Worm (Caenorhabditis elegans): Measurements from ENCODE around the gene Y65A5A.2.

The Y65A5A.2 gene

DNA sequence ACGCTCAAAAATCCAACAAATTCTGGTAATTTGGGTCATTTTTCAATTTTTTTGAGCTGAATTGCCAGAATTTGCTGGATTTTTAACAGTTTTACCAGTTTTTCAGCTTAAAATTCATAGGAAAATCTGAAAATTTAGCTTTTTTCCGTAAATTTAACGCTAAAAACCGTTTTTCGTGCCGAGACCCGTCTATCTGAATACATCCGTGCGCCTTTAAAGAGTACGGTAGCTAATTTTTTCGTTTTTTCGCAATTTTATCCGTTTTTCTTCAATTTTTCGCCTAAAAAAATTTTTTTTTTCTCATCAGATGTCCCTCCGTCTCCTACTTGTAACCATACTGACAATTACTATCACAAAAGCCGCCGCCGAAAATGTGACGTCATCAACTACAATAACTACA is at the start of gene Y65A5A.2:
Gene Y65A5A.2, plus strand, starts transcription at position 308 of the 400 bp plus-strand sequence.
- TF ChIP-seq lim-6 (tag; optimal IDR thresholded peaks at IDR 0.05): no peak
- no peak for TF ChIP-seq ceh-22 (tag; optimal IDR thresholded peaks at IDR 0.05)
- TF ChIP-seq nhr-232 (tag; optimal IDR thresholded peaks at IDR 0.05): no peak
- TF ChIP-seq gmeb-2 (tag; optimal IDR thresholded peaks at IDR 0.05): no peak
- TF ChIP-seq tbx-2 (tag; optimal IDR thresholded peaks at IDR 0.05): no peak
- TF ChIP-seq pha-2 (tag; optimal IDR thresholded peaks at IDR 0.05): no peak
- no peak for TF ChIP-seq unc-42 (tag; optimal IDR thresholded peaks at IDR 0.05)
- TF ChIP-seq nfya-1 (tag; optimal IDR thresholded peaks at IDR 0.05): no peak
- TF ChIP-seq F13H6.1 (tag; optimal IDR thresholded peaks at IDR 0.05): no peak
- TF ChIP-seq hlh-30 (tag; optimal IDR thresholded peaks at IDR 0.05; ENCODE audit: insufficient read depth): no peak
- no peak for TF ChIP-seq ama-1 (optimal IDR thresholded peaks at IDR 0.05)
- TF ChIP-seq K09A11.1 (tag; optimal IDR thresholded peaks at IDR 0.05; ENCODE audit: insufficient read depth): no peak
- TF ChIP-seq ets-4 (tag; optimal IDR thresholded peaks at IDR 0.05): no peak
- no peak for TF ChIP-seq ceh-30 (tag; optimal IDR thresholded peaks at IDR 0.05)
- TF ChIP-seq ceh-45 (GFP tag; IDR thresholded peaks at IDR 0.05): no peak
- no peak for TF ChIP-seq dmd-4 (tag; optimal IDR thresholded peaks at IDR 0.05; ENCODE audit: borderline replicate concordance)
- no peak for TF ChIP-seq pat-9 (tag; optimal IDR thresholded peaks at IDR 0.05)

DNA sequence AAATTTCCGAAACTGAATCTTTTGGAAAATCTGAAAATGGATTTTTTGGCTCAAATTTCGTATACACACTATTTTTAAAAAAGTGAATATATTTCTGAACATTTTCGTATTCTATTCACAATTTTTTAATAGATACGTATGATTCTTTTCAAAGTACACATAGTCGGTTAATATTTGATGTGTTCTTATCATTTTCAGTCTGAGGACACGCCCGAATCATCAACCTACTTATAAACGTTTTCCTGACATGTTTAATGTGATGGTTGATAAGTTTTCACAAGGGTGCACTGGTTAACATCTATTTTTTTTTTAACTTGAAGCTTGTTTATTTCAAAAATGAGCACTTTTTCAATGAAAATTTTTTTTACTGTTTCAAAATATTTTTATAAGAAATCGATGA is 47.2 kb upstream of the Y65A5A.2 start:
- no peak for TF ChIP-seq rnt-1 (tag; optimal IDR thresholded peaks at IDR 0.05)
- TF ChIP-seq sox-4 (tag; optimal IDR thresholded peaks at IDR 0.05): no peak
- no peak for TF ChIP-seq ceh-48 (tag; optimal IDR thresholded peaks at IDR 0.05)
- no peak for TF ChIP-seq pag-3 (tag; optimal IDR thresholded peaks at IDR 0.05; ENCODE audit: borderline replicate concordance)
- TF ChIP-seq ahr-1 (tag; optimal IDR thresholded peaks at IDR 0.05): no peak
- no peak for TF ChIP-seq ceh-34 (tag; optimal IDR thresholded peaks at IDR 0.05)
- TF ChIP-seq unc-86 (tag; optimal IDR thresholded peaks at IDR 0.05): no peak
- no peak for TF ChIP-seq nhr-11 (tag; optimal IDR thresholded peaks at IDR 0.05)
- no peak for TF ChIP-seq nhr-232 (tag; optimal IDR thresholded peaks at IDR 0.05)
- no peak for TF ChIP-seq ceh-2 (tag; optimal IDR thresholded peaks at IDR 0.05)
- no peak for TF ChIP-seq ceh-19 (GFP tag; optimal IDR thresholded peaks at IDR 0.05)
- TF ChIP-seq hlh-15 (tag; optimal IDR thresholded peaks at IDR 0.05): no peak
- no peak for TF ChIP-seq ceh-22 (tag; optimal IDR thresholded peaks at IDR 0.05)
- no peak for TF ChIP-seq ceh-45 (GFP tag; IDR thresholded peaks at IDR 0.05)

DNA sequence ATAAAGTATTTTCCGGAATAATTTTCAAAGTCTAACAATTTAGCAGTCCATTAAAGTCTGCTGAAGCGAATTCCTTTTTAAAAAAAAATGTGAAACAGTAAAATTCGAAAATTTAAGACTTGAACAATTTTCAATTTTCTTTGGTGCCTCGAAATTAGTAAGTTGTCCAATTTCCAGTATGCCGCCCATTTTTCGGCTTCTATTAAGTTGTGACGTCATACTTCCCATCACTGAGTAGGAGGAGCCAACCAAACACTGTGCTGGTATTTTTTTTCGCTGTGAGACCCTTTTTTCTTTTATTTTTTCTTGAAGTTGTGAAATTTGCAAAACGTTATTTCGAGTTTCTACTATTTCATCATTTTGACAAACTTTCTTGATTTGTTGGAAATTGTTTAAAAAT is 41.2 kb upstream of the Y65A5A.2 start:
- TF ChIP-seq sox-2 (GFP tag; IDR thresholded peaks at IDR 0.05) (no peak), pha-2 (tag; optimal IDR thresholded peaks at IDR 0.05) (no peak), odd-2 (tag; optimal IDR thresholded peaks at IDR 0.05) (no peak), K09A11.1 (tag; optimal IDR thresholded peaks at IDR 0.05; ENCODE audit: insufficient read depth) (no peak), unc-42 (tag; optimal IDR thresholded peaks at IDR 0.05) (no peak), tbx-7 (tag; optimal IDR thresholded peaks at IDR 0.05) (no peak)

DNA sequence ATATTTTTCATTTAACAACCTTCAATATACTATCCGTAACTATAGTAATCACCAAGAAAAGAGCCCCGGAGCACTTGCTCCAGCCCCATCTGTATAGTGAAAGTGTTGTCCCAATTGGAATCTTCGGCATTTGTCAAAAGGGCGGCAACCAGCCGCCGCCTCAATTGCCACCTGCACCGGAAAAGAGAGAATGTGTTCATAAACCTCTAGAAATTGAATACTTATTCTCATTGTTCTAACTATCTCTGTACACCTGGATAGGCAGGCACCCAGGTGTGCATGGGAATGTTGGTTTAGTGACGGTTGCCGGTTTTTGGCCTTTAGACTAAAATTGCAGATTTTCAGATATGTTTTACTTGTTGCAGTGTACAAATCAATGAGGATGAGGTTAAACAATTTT is 33.9 kb upstream of the Y65A5A.2 start:
- TF ChIP-seq C38D4.7 (GFP tag; optimal IDR thresholded peaks at IDR 0.05) (no peak), ceh-45 (GFP tag; IDR thresholded peaks at IDR 0.05) (no peak), Y22D7AL.16 (tag; optimal IDR thresholded peaks at IDR 0.05) (no peak), odd-2 (tag; optimal IDR thresholded peaks at IDR 0.05) (no peak)

DNA sequence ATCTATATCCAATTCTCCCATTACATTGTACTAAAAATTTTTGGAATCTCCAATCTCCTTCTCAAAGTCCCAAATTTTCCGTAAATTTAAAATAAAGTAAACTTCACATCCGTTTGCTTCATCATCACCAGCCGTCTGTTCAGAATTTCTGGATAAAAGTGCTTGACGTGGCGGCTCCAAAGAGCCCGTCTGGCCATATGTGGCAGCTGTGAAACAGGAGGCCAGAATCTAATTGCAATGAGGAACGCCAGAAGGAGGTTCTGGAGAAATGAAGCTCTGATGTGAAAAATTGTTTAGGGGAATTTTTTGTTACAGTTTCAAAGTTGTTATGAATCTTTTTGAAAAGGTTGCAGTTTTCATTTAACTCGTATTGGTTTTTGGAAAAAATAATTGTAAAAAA is 31.5 kb upstream of the Y65A5A.2 start:
- no peak for TF ChIP-seq pros-1 (tag; optimal IDR thresholded peaks at IDR 0.05)
- no peak for TF ChIP-seq fax-1 (tag; optimal IDR thresholded peaks at IDR 0.05)
- no peak for TF ChIP-seq ceh-9 (tag; optimal IDR thresholded peaks at IDR 0.05)
- TF ChIP-seq mec-3 (tag; optimal IDR thresholded peaks at IDR 0.05; ENCODE audit: borderline replicate concordance): no peak
- TF ChIP-seq pha-4 (tag; optimal IDR thresholded peaks at IDR 0.05): no peak
- TF ChIP-seq pha-2 (tag; optimal IDR thresholded peaks at IDR 0.05): no peak
- TF ChIP-seq ceh-24 (tag; optimal IDR thresholded peaks at IDR 0.05): no peak

All from whole organism, late embryonic.